Worm (Caenorhabditis elegans): ENCODE measurements around the gene unc-47.

ce11 chrIII:10196796-10197195, 10.7 kb upstream of the unc-47 start:
- TF ChIP-seq F49E8.2 (tag; optimal IDR thresholded peaks at IDR 0.05; ENCODE audit: insufficient read depth) (no peak), snpc-4 (GFP tag; optimal IDR thresholded peaks at IDR 0.05) (no peak), snpc-4 (tag; optimal IDR thresholded peaks at IDR 0.05) (no peak), aptf-2 (GFP tag; conservative IDR thresholded peaks at IDR 0.05) (no peak)
